Fruit fly (Drosophila melanogaster) Kc167 (cell line): Measurements from ENCODE around the gene Sas-6.

ENCODE experiments used
- Myc ChIP-seq: fragments of >200 bp; optimal IDR thresholded peaks from 2 replicates; lab custom pipeline; 2017; ENCODE audit warnings: missing external identifiers
- h ChIP-seq: fragments of >200 bp; optimal IDR thresholded peaks from 3 replicates; lab custom pipeline; 2018; ENCODE audit warnings: missing external identifiers
- psq ChIP-seq: fragments of >200 bp; optimal IDR thresholded peaks from 2 replicates; lab custom pipeline; 2017; ENCODE audit warnings: missing external identifiers

- TF ChIP-seq psq (no peak), Myc (no peak), h (no peak)
Measured at dm6 chr3R:29990681-29991080, 4.5 kb upstream of the Sas-6 start.
